Worm (Caenorhabditis elegans) whole organism, late embryonic: ENCODE results near the gene ced-5.

Experiments
- C38D4.7 ChIP-seq: fragments of 200-800 bp; sonication (Bioruptor generic); optimal IDR thresholded peaks from 2 replicates; lab custom pipeline; 2018; ENCODE audit warnings: mild to moderate bottlenecking, missing genetic modification characterization, moderate library complexity, missing compliant biosample characterization
- F13H6.1 ChIP-seq: sonication (generic microtip); optimal IDR thresholded peaks from 2 replicates; lab custom pipeline; 2016; ENCODE audit warnings: missing genetic modification characterization, missing compliant biosample characterization
- K02D7.2 ChIP-seq: sonication (generic microtip); optimal IDR thresholded peaks from 2 replicates; lab custom pipeline; 2017; ENCODE audit warnings: mild to moderate bottlenecking, missing genetic modification characterization, missing compliant biosample characterization
- T23F11.4 ChIP-seq: fragments of 200-800 bp; sonication (Bioruptor generic); optimal IDR thresholded peaks from 2 replicates; lab custom pipeline; 2018; ENCODE audit warnings: mild to moderate bottlenecking, missing genetic modification characterization, missing compliant biosample characterization
- ceh-2 ChIP-seq: sonication (generic microtip); optimal IDR thresholded peaks from 2 replicates; lab custom pipeline; 2016; ENCODE audit warnings: missing genotype, missing genetic modification characterization, missing compliant biosample characterization
- ceh-24 ChIP-seq: sonication (generic microtip); optimal IDR thresholded peaks from 2 replicates; lab custom pipeline; 2016; ENCODE audit warnings: mild to moderate bottlenecking, missing genetic modification characterization, missing compliant biosample characterization
- ceh-30 ChIP-seq: fragments of 150-350 bp; optimal IDR thresholded peaks from 2 replicates; lab custom pipeline; 2014; ENCODE audit warnings: missing biosample characterization, missing genetic modification characterization
- ceh-34 ChIP-seq: sonication (generic microtip); optimal IDR thresholded peaks from 2 replicates; lab custom pipeline; 2016; ENCODE audit warnings: mild to moderate bottlenecking, missing genetic modification characterization, missing compliant biosample characterization
- ceh-45 ChIP-seq: fragments of 200-800 bp; sonication (Bioruptor generic); IDR thresholded peaks from 2 replicates; pipeline ENCODE4 v1.3.6; 2022; ENCODE audit warnings: missing genetic modification reagents, missing genetic modification characterization, missing compliant biosample characterization
- ceh-6 ChIP-seq: fragments of 200-800 bp; sonication (Bioruptor generic); optimal IDR thresholded peaks from 2 replicates; lab custom pipeline; 2018; ENCODE audit warnings: mild to moderate bottlenecking, missing genetic modification characterization, missing compliant biosample characterization
- ceh-9 ChIP-seq: sonication (generic microtip); optimal IDR thresholded peaks from 2 replicates; lab custom pipeline; 2016; ENCODE audit warnings: mild to moderate bottlenecking, missing genetic modification characterization, inconsistent platforms, missing compliant biosample characterization
- che-1 ChIP-seq: sonication (generic microtip); optimal IDR thresholded peaks from 2 replicates; lab custom pipeline; 2016; ENCODE audit warnings: mild to moderate bottlenecking, missing genetic modification characterization, missing compliant biosample characterization
- dmd-4 ChIP-seq: sonication (generic microtip); optimal IDR thresholded peaks from 2 replicates; lab custom pipeline; 2016; ENCODE audit warnings: borderline replicate concordance, missing genetic modification characterization, missing compliant biosample characterization
- elt-2 ChIP-seq: sonication (generic microtip); optimal IDR thresholded peaks from 2 replicates; lab custom pipeline; 2016; ENCODE audit warnings: missing genetic modification reagents, missing genetic modification characterization, missing compliant biosample characterization
- elt-4 ChIP-seq: sonication (generic microtip); optimal IDR thresholded peaks from 2 replicates; lab custom pipeline; 2016; ENCODE audit warnings: missing genetic modification characterization, missing compliant biosample characterization
- gmeb-2 ChIP-seq: sonication (generic microtip); optimal IDR thresholded peaks from 2 replicates; lab custom pipeline; 2016; ENCODE audit warnings: missing genetic modification characterization, inconsistent platforms, missing compliant biosample characterization
- hlh-15 ChIP-seq: sonication (generic microtip); optimal IDR thresholded peaks from 2 replicates; lab custom pipeline; 2016; ENCODE audit warnings: missing genetic modification characterization, missing compliant biosample characterization
- hlh-30 ChIP-seq: sonication (generic microtip); optimal IDR thresholded peaks from 2 replicates; lab custom pipeline; 2017; ENCODE audit warnings: antibody characterized with exemption, missing genetic modification characterization, missing compliant biosample characterization; ENCODE audit not compliant: insufficient read depth
- lin-11 ChIP-seq: fragments of 200-800 bp; sonication (Bioruptor generic); optimal IDR thresholded peaks from 2 replicates; lab custom pipeline; 2018; ENCODE audit warnings: mild to moderate bottlenecking, missing genetic modification characterization, missing compliant biosample characterization
- nfya-1 ChIP-seq: sonication (generic microtip); optimal IDR thresholded peaks from 2 replicates; lab custom pipeline; 2017; ENCODE audit warnings: missing genetic modification characterization, mild to moderate bottlenecking, missing compliant biosample characterization, antibody characterized with exemption, moderate library complexity
- nhr-232 ChIP-seq: sonication (generic microtip); optimal IDR thresholded peaks from 2 replicates; lab custom pipeline; 2016; ENCODE audit warnings: missing genetic modification characterization, missing compliant biosample characterization
- npax-4 ChIP-seq: sonication (generic microtip); optimal IDR thresholded peaks from 2 replicates; lab custom pipeline; 2016; ENCODE audit warnings: missing genetic modification characterization, missing compliant biosample characterization
- pat-9 ChIP-seq: fragments of 200-800 bp; sonication (Bioruptor generic); optimal IDR thresholded peaks from 2 replicates; lab custom pipeline; 2018; ENCODE audit warnings: mild to moderate bottlenecking, missing genetic modification characterization, moderate library complexity, missing compliant biosample characterization
- pax-1 ChIP-seq: fragments of 150-350 bp; optimal IDR thresholded peaks from 2 replicates; lab custom pipeline; 2014; ENCODE audit warnings: missing biosample characterization, missing genetic modification characterization
- pros-1 ChIP-seq: fragments of 150-350 bp; optimal IDR thresholded peaks from 2 replicates; lab custom pipeline; 2014; ENCODE audit warnings: missing biosample characterization, missing genetic modification reagents, missing genetic modification characterization
- rnt-1 ChIP-seq: sonication (generic microtip); optimal IDR thresholded peaks from 2 replicates; lab custom pipeline; 2016; ENCODE audit warnings: missing genetic modification characterization, missing compliant biosample characterization
- sdc-2 ChIP-seq: sonication (generic microtip); optimal IDR thresholded peaks from 2 replicates; lab custom pipeline; 2016; ENCODE audit warnings: missing genotype, missing genetic modification characterization, missing compliant biosample characterization
- ttx-3 ChIP-seq: sonication (generic microtip); optimal IDR thresholded peaks from 2 replicates; lab custom pipeline; 2016; ENCODE audit warnings: missing genetic modification reagents, missing genetic modification characterization, missing compliant biosample characterization
- unc-42 ChIP-seq: sonication (generic microtip); optimal IDR thresholded peaks from 2 replicates; lab custom pipeline; 2016; ENCODE audit warnings: missing genotype, missing genetic modification characterization, missing compliant biosample characterization
- zip-5 ChIP-seq: sonication (generic microtip); optimal IDR thresholded peaks from 2 replicates; lab custom pipeline; 2016; ENCODE audit warnings: missing genetic modification characterization, missing compliant biosample characterization
- ztf-16 ChIP-seq: sonication (generic microtip); optimal IDR thresholded peaks from 2 replicates; lab custom pipeline; 2017; ENCODE audit warnings: missing genetic modification characterization, missing compliant biosample characterization

Gene ced-5

DNA sequence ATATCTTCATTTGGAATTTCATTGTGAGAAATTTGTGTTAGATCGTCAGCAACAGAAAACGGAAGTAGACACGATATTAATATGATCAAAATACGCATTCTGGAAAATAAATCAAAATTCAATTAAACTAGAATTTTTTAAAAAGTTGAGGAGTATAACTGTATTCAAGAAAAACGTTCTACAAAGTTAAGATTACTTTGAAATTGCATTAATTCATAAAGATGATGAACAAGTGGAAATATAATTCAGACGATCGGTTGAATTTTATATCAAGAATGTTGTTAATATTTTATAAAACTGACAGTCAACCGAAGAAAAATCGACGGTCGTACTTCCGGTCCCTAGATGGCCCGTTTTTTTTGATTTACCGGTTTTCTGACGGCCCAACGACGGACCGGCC, 30.9 kb upstream of the ced-5 start, which contains the start of gene F01D4.8:
F01D4.8 (minus strand) TSS at position 101 of the 400 bp plus-strand sequence.
- TF ChIP-seq C38D4.7 (GFP tag; lab: Kevin White, UChicago) (no peak), ceh-45 (no peak), ztf-16 (no peak), ceh-9 (tag; lab: Kevin White, UChicago) (no peak)

DNA sequence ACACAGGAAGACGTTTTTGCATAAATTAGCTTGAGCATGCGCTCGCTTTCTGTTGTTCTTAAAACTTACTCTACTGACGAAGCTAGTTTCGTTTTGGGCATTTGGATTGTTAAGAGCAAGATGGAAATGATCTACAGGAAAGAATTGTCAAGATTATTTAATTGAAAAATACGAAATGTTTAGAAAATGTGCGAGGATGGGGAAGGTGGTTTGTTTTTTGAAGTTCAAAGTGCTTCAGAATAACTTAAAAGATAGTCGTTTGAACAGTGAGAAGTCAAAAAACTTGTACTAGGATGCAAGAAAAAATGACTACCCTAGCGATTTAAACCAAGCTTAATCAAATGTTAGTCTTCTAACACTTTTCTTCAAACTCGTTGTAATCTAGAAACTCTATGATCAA, 26.8 kb upstream of the ced-5 start, which contains the start of gene srb-17:
srb-17 (minus strand) TSS at position 101 of the 400 bp plus-strand sequence.
- TF ChIP-seq ceh-30 (tag; lab: Kevin White, UChicago) (no peak), pax-1 (no peak), ttx-3 (tag; lab: Kevin White, UChicago) (no peak), rnt-1 (tag; lab: Kevin White, UChicago) (no peak), elt-4 (no peak), zip-5 (no peak), lin-11 (no peak), pat-9 (tag; lab: Kevin White, UChicago) (no peak), nhr-232 (tag; lab: Kevin White, UChicago) (no peak), sdc-2 (no peak), hlh-30 (tag; lab: Kevin White, UChicago) (no peak), ceh-6 (no peak), ceh-2 (no peak), K02D7.2 (tag; lab: Kevin White, UChicago) (no peak)

DNA sequence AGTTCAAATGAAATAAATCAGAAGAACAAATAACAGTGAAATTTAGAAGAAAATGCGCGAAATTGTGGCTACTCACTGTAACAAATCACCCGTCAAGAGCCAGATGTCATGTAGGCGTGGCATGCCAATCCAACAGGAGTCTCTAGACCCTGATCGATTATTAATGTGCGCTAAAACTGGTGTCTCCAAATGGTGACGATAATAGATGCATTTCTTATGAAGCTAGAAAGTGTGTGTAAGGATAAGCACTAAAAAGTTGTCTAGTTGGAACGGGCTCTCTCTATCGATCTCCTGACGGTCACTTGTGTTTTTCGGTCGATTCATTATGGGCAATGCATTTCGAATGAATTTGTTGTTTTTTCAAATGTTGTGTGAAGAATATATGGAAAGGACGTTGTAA, 22.1 kb upstream of the ced-5 start, which contains the start of gene mec-3:
mec-3 (minus strand) TSS at position 101 of the 400 bp plus-strand sequence.
- no peak for TF ChIP-seq nhr-232 (tag; lab: Kevin White, UChicago)
- TF ChIP-seq, all 69 proteins: peak for 0

DNA sequence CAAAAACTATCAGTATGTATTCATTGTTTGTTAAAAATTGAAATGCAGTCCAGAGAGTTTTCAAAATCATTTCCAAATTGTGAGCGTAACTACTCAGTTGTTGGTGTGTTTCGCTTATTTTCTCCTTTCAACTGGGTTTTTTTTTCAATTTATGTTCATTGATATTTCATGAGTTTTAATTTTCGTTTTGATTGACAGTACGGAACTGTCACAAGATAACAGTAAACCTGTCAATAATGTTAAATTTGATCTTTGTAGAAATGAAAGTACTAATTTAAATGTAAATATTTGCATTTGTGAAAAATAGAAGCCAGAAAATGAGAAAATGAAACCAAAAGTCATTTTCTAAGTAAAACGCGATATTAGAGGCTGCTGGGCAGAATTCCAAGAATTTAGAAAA, 21.3 kb upstream of the ced-5 start:
- no peak for TF ChIP-seq elt-2 (tag; lab: Kevin White, UChicago)
- TF ChIP-seq che-1 (tag; lab: Kevin White, UChicago), result no peak
- no peak for TF ChIP-seq ceh-24 (tag; lab: Kevin White, UChicago)
- TF ChIP-seq pax-1, result no peak
- no peak for TF ChIP-seq dmd-4 (tag; lab: Kevin White, UChicago)
- no peak for TF ChIP-seq hlh-15 (tag; lab: Kevin White, UChicago)
- TF ChIP-seq hlh-30 (tag; lab: Kevin White, UChicago), result no peak
- TF ChIP-seq T23F11.4 (GFP tag; lab: Kevin White, UChicago), result no peak
- no peak for TF ChIP-seq ztf-16
- TF ChIP-seq unc-42 (tag; lab: Kevin White, UChicago), result no peak
- TF ChIP-seq nfya-1, result no peak
- no peak for TF ChIP-seq C38D4.7 (GFP tag; lab: Kevin White, UChicago)
- TF ChIP-seq pat-9 (tag; lab: Kevin White, UChicago), result no peak
- TF ChIP-seq rnt-1 (tag; lab: Kevin White, UChicago), result no peak
- TF ChIP-seq ceh-34 (tag; lab: Kevin White, UChicago), result no peak
- no peak for TF ChIP-seq gmeb-2 (tag; lab: Kevin White, UChicago)
- TF ChIP-seq pros-1 (tag; lab: Kevin White, UChicago), result no peak
- no peak for TF ChIP-seq elt-4
- TF ChIP-seq, all 69 proteins: peak for 0

DNA sequence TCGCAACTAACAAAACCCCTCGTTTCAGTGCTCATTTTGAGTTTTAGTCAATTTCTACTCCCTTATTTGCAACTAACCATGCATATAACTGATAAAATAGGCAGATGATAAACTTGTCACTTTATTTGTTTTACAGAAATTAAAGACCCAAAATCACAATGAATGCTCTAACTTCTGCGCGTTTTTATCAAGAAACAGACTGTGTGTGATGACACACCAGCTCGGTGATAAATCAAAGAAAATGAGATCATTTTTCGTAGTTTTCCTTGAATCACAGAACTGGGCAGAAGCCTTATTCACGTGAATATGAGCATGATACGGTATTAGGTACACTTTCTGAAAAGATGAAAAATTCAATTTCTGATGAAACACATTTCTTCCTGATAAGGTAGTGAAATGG, 20.8 kb upstream of the ced-5 start:
- TF ChIP-seq elt-2 (tag; lab: Kevin White, UChicago) (peak; percentile 42), dmd-4 (tag; lab: Kevin White, UChicago) (no peak)

DNA sequence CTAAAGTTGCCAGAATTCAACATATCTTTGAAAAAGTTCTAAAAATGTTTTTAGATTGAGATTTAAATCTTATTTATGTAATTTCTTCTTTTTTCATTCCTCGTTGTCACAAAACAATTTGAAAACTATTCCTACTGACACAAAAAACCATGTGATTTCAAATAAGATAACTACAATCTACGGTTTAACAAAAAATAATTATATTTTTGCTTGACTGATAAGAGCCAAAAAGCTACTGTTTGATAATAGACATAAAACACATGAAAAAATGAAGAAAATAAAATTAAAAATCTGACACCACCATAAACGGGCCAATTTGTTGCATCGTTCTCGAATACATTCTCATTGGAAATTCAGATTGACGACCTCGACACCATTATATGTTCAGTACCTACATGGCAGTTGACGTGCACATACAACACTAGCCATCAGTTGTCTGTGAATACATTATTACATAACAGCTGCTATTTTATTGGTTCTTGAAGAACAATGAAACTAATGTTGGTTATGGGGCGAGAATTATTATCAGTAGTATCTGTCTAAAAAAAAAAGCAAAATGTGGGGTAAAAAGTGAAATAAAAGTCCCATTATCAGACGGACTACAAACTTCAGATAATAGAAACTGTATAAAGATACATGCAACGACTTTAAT, 19.8 kb upstream of the ced-5 start, which contains the start of gene ugt-43:
ugt-43 (plus strand) TSS at position 602 of the 652 bp plus-strand sequence.
- TF ChIP-seq elt-2 (tag; lab: Kevin White, UChicago) (peak; percentile 5), F13H6.1 (no peak), npax-4 (no peak)
